Worm (Caenorhabditis elegans) whole organism, L1 larva: Measurements from ENCODE around the gene nhr-63.
A peak's percentile ranks its signal among the peaks of the same experiment; 100 is the strongest.

Source experiments
- C04F5.9 ChIP-seq: sonication (generic microtip); optimal IDR thresholded peaks from 2 replicates; lab custom pipeline; 2016; ENCODE audit warnings: missing genetic modification characterization, missing compliant biosample characterization
- C16A3.4 ChIP-seq: fragments of 150-350 bp; optimal IDR thresholded peaks from 2 replicates; lab custom pipeline; 2014; ENCODE audit warnings: missing biosample characterization, missing genetic modification characterization
- C34B4.2 ChIP-seq: sonication (generic microtip); optimal IDR thresholded peaks from 2 replicates; lab custom pipeline; 2017; ENCODE audit warnings: mild to moderate bottlenecking, missing genetic modification characterization, missing compliant biosample characterization
- F16B12.6 ChIP-seq: fragments of 150-350 bp; optimal IDR thresholded peaks from 2 replicates; lab custom pipeline; 2014; ENCODE audit warnings: missing biosample characterization, missing genetic modification characterization
- aha-1 ChIP-seq: fragments of 150-350 bp; optimal IDR thresholded peaks from 2 replicates; lab custom pipeline; 2014; ENCODE audit warnings: missing biosample characterization, missing genetic modification characterization
- ceh-8 ChIP-seq: fragments of 200-800 bp; sonication (Bioruptor generic); optimal IDR thresholded peaks from 2 replicates; lab custom pipeline; 2018; ENCODE audit warnings: mild to moderate bottlenecking, missing genetic modification characterization, moderate library complexity, missing compliant biosample characterization
- ceh-82 ChIP-seq, 3 experiments: fragments of 150-350 bp in 1 of 3; sonication (generic microtip) in 2 of 3; optimal IDR thresholded peaks; 2 replicates each; lab custom pipeline; 2014 to 2017; ENCODE audit warnings: missing biosample characterization in 3 of 3, missing genetic modification characterization in 3 of 3
- ceh-90 ChIP-seq: sonication (generic microtip); optimal IDR thresholded peaks from 2 replicates; lab custom pipeline; 2016; ENCODE audit warnings: missing genetic modification characterization, missing compliant biosample characterization
- ces-1 ChIP-seq: fragments of 150-350 bp; optimal IDR thresholded peaks from 2 replicates; lab custom pipeline; 2014; ENCODE audit warnings: missing biosample characterization, missing genetic modification reagents, missing genetic modification characterization
- dpl-1 ChIP-seq, 3 experiments: fragments of 150-350 bp in 2 of 3; sonication (generic microtip) in 1 of 3; optimal IDR thresholded peaks; 2 replicates each; lab custom pipeline; 2014 to 2017; ENCODE audit warnings: missing biosample characterization in 3 of 3, missing genetic modification characterization in 3 of 3, missing genetic modification reagents in 3 of 3
- efl-1 ChIP-seq, 4 experiments: fragments of 150-350 bp; optimal IDR thresholded peaks in 3 of 4; peaks in 1 of 4; 1 replicate in 1 of 4; 2 replicates in 3 of 4; lab custom pipeline; 2014; ENCODE audit warnings: missing biosample characterization in 2 of 4, missing genetic modification characterization in 2 of 4, missing genetic modification reagents in 2 of 4
- efl-3 ChIP-seq: fragments of 200-800 bp; sonication (Bioruptor generic); optimal IDR thresholded peaks from 2 replicates; lab custom pipeline; 2018; ENCODE audit warnings: mild to moderate bottlenecking, missing genetic modification characterization, missing compliant biosample characterization
- egl-13 ChIP-seq: sonication (generic microtip); optimal IDR thresholded peaks from 2 replicates; lab custom pipeline; 2016; ENCODE audit warnings: missing genotype, missing genetic modification reagents, missing genetic modification characterization, missing compliant biosample characterization
- egl-27 ChIP-seq, 2 experiments: fragments of 150-350 bp in 1 of 2; sonication (generic microtip); optimal IDR thresholded peaks; 3 replicates each; lab custom pipeline; 2017 to 2018; ENCODE audit warnings: missing biosample characterization in 2 of 2, missing genetic modification characterization in 2 of 2, missing genetic modification reagents in 2 of 2
- elt-2 ChIP-seq: sonication (generic microtip); optimal IDR thresholded peaks from 2 replicates; lab custom pipeline; 2016; ENCODE audit warnings: missing genetic modification characterization, mild to moderate bottlenecking, inconsistent platforms, missing compliant biosample characterization, missing genetic modification reagents
- elt-3 ChIP-seq, 6 experiments: fragments of 150-350 bp in 1 of 6; sonication (generic microtip); optimal IDR thresholded peaks; 2 replicates each; lab custom pipeline; 2017 to 2018; ENCODE audit warnings: missing biosample characterization in 6 of 6, missing genetic modification characterization in 6 of 6, inconsistent platforms in 1 of 6
- ets-5 ChIP-seq: fragments of 200-800 bp; sonication (Bioruptor generic); IDR thresholded peaks from 2 replicates; pipeline ENCODE4 v1.3.6; 2022; ENCODE audit warnings: missing genetic modification characterization, missing compliant biosample characterization
- fkh-10 ChIP-seq: sonication (generic microtip); optimal IDR thresholded peaks from 2 replicates; lab custom pipeline; 2017; ENCODE audit warnings: missing biosample characterization, missing genetic modification reagents, missing genetic modification characterization
- fkh-8 ChIP-seq: sonication (generic microtip); optimal IDR thresholded peaks from 2 replicates; lab custom pipeline; 2016; ENCODE audit warnings: mild to moderate bottlenecking, missing genetic modification characterization, missing compliant biosample characterization
- fos-1 ChIP-seq: fragments of 150-350 bp; optimal IDR thresholded peaks from 2 replicates; lab custom pipeline; 2014; ENCODE audit warnings: missing biosample characterization, missing genetic modification characterization
- hlh-4 ChIP-seq: sonication (generic microtip); optimal IDR thresholded peaks from 2 replicates; lab custom pipeline; 2016; ENCODE audit warnings: mild to moderate bottlenecking, missing genetic modification characterization, missing compliant biosample characterization
- hpl-2 ChIP-seq: fragments of 150-350 bp; optimal IDR thresholded peaks from 2 replicates; lab custom pipeline; 2014; ENCODE audit warnings: missing biosample characterization, missing genetic modification reagents, missing genetic modification characterization
- irx-1 ChIP-seq: sonication (generic microtip); optimal IDR thresholded peaks from 2 replicates; lab custom pipeline; 2016; ENCODE audit warnings: missing genetic modification characterization, missing compliant biosample characterization
- lin-13 ChIP-seq: fragments of 150-350 bp; optimal IDR thresholded peaks from 2 replicates; lab custom pipeline; 2014; ENCODE audit warnings: missing biosample characterization, missing genetic modification reagents, missing genetic modification characterization
- lin-15B ChIP-seq: fragments of 150-350 bp; sonication (generic microtip); optimal IDR thresholded peaks from 3 replicates; lab custom pipeline; 2014; ENCODE audit warnings: missing biosample characterization, missing genetic modification characterization
- lin-35 ChIP-seq, 2 experiments: fragments of 150-350 bp; optimal IDR thresholded peaks; 2 replicates each; lab custom pipeline; 2014; ENCODE audit warnings: missing biosample characterization in 2 of 2, missing genetic modification characterization in 2 of 2, missing genetic modification reagents in 2 of 2
- lir-3 ChIP-seq: sonication (generic microtip); optimal IDR thresholded peaks from 2 replicates; lab custom pipeline; 2016; ENCODE audit warnings: mild to moderate bottlenecking, missing genetic modification characterization, moderate library complexity, missing compliant biosample characterization; ENCODE audit not compliant: poor library complexity
- mdl-1 ChIP-seq, 2 experiments: fragments of 150-350 bp; optimal IDR thresholded peaks; 2 replicates each; lab custom pipeline; 2014 to 2017; ENCODE audit warnings: missing biosample characterization in 2 of 2, missing genetic modification characterization in 2 of 2, inconsistent platforms in 1 of 2
- mef-2 ChIP-seq: fragments of 150-350 bp; optimal IDR thresholded peaks from 2 replicates; lab custom pipeline; 2014; ENCODE audit warnings: missing biosample characterization, missing genetic modification characterization
- mep-1 ChIP-seq: fragments of 150-350 bp; optimal IDR thresholded peaks from 2 replicates; lab custom pipeline; 2014; ENCODE audit warnings: missing biosample characterization, missing genetic modification characterization
- nhr-11 ChIP-seq: fragments of 150-350 bp; optimal IDR thresholded peaks from 2 replicates; lab custom pipeline; 2014; ENCODE audit warnings: missing biosample characterization, missing genetic modification characterization
- nhr-20 ChIP-seq: sonication (generic microtip); optimal IDR thresholded peaks from 2 replicates; lab custom pipeline; 2016; ENCODE audit warnings: mild to moderate bottlenecking, missing genetic modification characterization, missing compliant biosample characterization
- nhr-28 ChIP-seq: fragments of 150-350 bp; optimal IDR thresholded peaks from 2 replicates; lab custom pipeline; 2014; ENCODE audit warnings: missing biosample characterization, missing genetic modification characterization
- nhr-71 ChIP-seq: sonication (generic microtip); optimal IDR thresholded peaks from 2 replicates; lab custom pipeline; 2016; ENCODE audit warnings: mild to moderate bottlenecking, missing genetic modification characterization, moderate library complexity, missing compliant biosample characterization
- pax-3 ChIP-seq: fragments of 200-800 bp; sonication (Bioruptor generic); optimal IDR thresholded peaks from 2 replicates; lab custom pipeline; 2018; ENCODE audit warnings: mild to moderate bottlenecking, missing genetic modification characterization, moderate library complexity, missing compliant biosample characterization
- rnt-1 ChIP-seq: sonication (generic microtip); optimal IDR thresholded peaks from 2 replicates; lab custom pipeline; 2016; ENCODE audit warnings: mild to moderate bottlenecking, missing genetic modification characterization, moderate library complexity, missing compliant biosample characterization
- skn-1 ChIP-seq: fragments of 150-350 bp; optimal IDR thresholded peaks from 2 replicates; lab custom pipeline; 2014; ENCODE audit warnings: missing biosample characterization, missing genetic modification characterization
- snpc-4 ChIP-seq: fragments of 150-350 bp; optimal IDR thresholded peaks from 2 replicates; lab custom pipeline; 2014; ENCODE audit warnings: missing biosample characterization, missing genetic modification characterization
- sox-4 ChIP-seq: sonication (generic microtip); optimal IDR thresholded peaks from 2 replicates; lab custom pipeline; 2016; ENCODE audit warnings: missing genetic modification characterization, missing compliant biosample characterization
- sptf-1 ChIP-seq: fragments of 150-350 bp; optimal IDR thresholded peaks from 2 replicates; lab custom pipeline; 2014; ENCODE audit warnings: missing biosample characterization, missing genetic modification characterization
- tbx-2 ChIP-seq: sonication (generic microtip); optimal IDR thresholded peaks from 2 replicates; lab custom pipeline; 2016; ENCODE audit warnings: missing genetic modification characterization, missing compliant biosample characterization
- tlp-1 ChIP-seq: fragments of 150-350 bp; optimal IDR thresholded peaks from 2 replicates; lab custom pipeline; 2014; ENCODE audit warnings: missing biosample characterization, missing genetic modification characterization
- unc-130 ChIP-seq: fragments of 150-350 bp; optimal IDR thresholded peaks from 2 replicates; lab custom pipeline; 2017; ENCODE audit warnings: missing biosample characterization, missing genetic modification characterization, inconsistent platforms
- unc-30 ChIP-seq: sonication (generic microtip); optimal IDR thresholded peaks from 2 replicates; lab custom pipeline; 2017; ENCODE audit warnings: missing biosample characterization, missing genetic modification characterization
- unc-62 ChIP-seq: fragments of 150-350 bp; optimal IDR thresholded peaks from 2 replicates; lab custom pipeline; 2014; ENCODE audit warnings: missing biosample characterization, missing genetic modification reagents, missing genetic modification characterization
- unc-86 ChIP-seq: sonication (generic microtip); optimal IDR thresholded peaks from 2 replicates; lab custom pipeline; 2016; ENCODE audit warnings: missing genetic modification characterization, missing compliant biosample characterization
- unc-98 ChIP-seq: fragments of 200-800 bp; sonication (Bioruptor generic); IDR thresholded peaks from 2 replicates; pipeline ENCODE4 v1.3.6; 2022; ENCODE audit warnings: missing genetic modification characterization, missing compliant biosample characterization
- vab-15 ChIP-seq: sonication (generic microtip); optimal IDR thresholded peaks from 2 replicates; lab custom pipeline; 2017; ENCODE audit warnings: missing genotype, mild to moderate bottlenecking, missing genetic modification characterization, missing compliant biosample characterization
- xbp-1 ChIP-seq: sonication (generic microtip); optimal IDR thresholded peaks from 2 replicates; lab custom pipeline; 2016; ENCODE audit warnings: missing genetic modification characterization, missing compliant biosample characterization
- zag-1 ChIP-seq: fragments of 150-350 bp; optimal IDR thresholded peaks from 2 replicates; lab custom pipeline; 2014; ENCODE audit warnings: missing biosample characterization, missing genetic modification characterization
- zip-4 ChIP-seq: fragments of 200-800 bp; sonication (Bioruptor generic); optimal IDR thresholded peaks from 2 replicates; lab custom pipeline; 2018; ENCODE audit warnings: mild to moderate bottlenecking, missing genetic modification characterization, moderate library complexity, missing compliant biosample characterization
- ztf-11 ChIP-seq, 2 experiments: sonication (generic microtip); optimal IDR thresholded peaks; 2 replicates each; lab custom pipeline; 2016 to 2017; ENCODE audit warnings: missing genetic modification characterization in 2 of 2, missing biosample characterization in 1 of 2, missing compliant biosample characterization in 1 of 2
- ztf-4 ChIP-seq: fragments of 150-350 bp; optimal IDR thresholded peaks from 2 replicates; lab custom pipeline; 2014; ENCODE audit warnings: missing biosample characterization, missing genetic modification characterization

The nhr-63 gene

ce11 chrV:16000433-16000832, 2.0 kb upstream of the nhr-63 start, which contains the start of gene nhr-50 (continued):
- TF ChIP-seq ets-5 = no peak
- peak; percentile 83 for TF ChIP-seq elt-2
- peak in 2 of 3 experiments; percentile 16 to 49 for TF ChIP-seq ceh-82 (tag; optimal IDR thresholded peaks at IDR 0.05; lab: Kevin White, UChicago)
- no peak for TF ChIP-seq hpl-2 (GFP tag; lab: Kevin White, UChicago)
- TF ChIP-seq ztf-4 (tag; lab: Kevin White, UChicago) = no peak
- peak; percentile 28 to 36 for TF ChIP-seq efl-1 (optimal IDR thresholded peaks at IDR 0.05; lab: Kevin White, UChicago)
- peak; percentile 15 to 95 for TF ChIP-seq efl-1 (GFP tag; optimal IDR thresholded peaks at IDR 0.05 in 1 of 2; lab: Kevin White, UChicago)
- no peak for TF ChIP-seq lin-15B (tag; lab: Kevin White, UChicago)
- TF ChIP-seq zag-1 (tag; lab: Kevin White, UChicago) = no peak
- peak in 1 of 6 experiments; percentile 21 for TF ChIP-seq elt-3 (tag; optimal IDR thresholded peaks at IDR 0.05; lab: Kevin White, UChicago)
- peak; percentile 13 to 27 for TF ChIP-seq lin-35 (GFP tag; optimal IDR thresholded peaks at IDR 0.05; lab: Kevin White, UChicago)
- no peak for TF ChIP-seq egl-13 (tag; lab: Kevin White, UChicago)
- no peak for TF ChIP-seq vab-15
- peak; percentile 88 for TF ChIP-seq fkh-8 (tag; lab: Kevin White, UChicago)
- TF ChIP-seq unc-98 (GFP tag; lab: Robert Waterston, UW) = no peak
- no peak for TF ChIP-seq F16B12.6 (tag; lab: Kevin White, UChicago)
- TF ChIP-seq lin-13 (GFP tag; lab: Kevin White, UChicago) = no peak
- no peak for TF ChIP-seq C34B4.2 (tag; lab: Kevin White, UChicago)
- no peak for TF ChIP-seq irx-1
- TF ChIP-seq xbp-1 (tag; lab: Kevin White, UChicago) = peak; percentile 17
- peak; percentile 69 for TF ChIP-seq skn-1 (tag; lab: Kevin White, UChicago)
- TF ChIP-seq mep-1 = peak; percentile 25
- no peak for TF ChIP-seq unc-130
- peak; percentile 7 for TF ChIP-seq sox-4 (tag; lab: Kevin White, UChicago)
- TF ChIP-seq ces-1 (GFP tag; lab: Kevin White, UChicago) = no peak
- peak; percentile 80 for TF ChIP-seq hlh-4 (tag; lab: Kevin White, UChicago)
- peak in 1 of 2 experiments; percentile 53 for TF ChIP-seq mdl-1 (tag; optimal IDR thresholded peaks at IDR 0.05; lab: Kevin White, UChicago)
- TF ChIP-seq fos-1 = peak; percentile 91
- TF ChIP-seq dpl-1 (GFP tag; optimal IDR thresholded peaks at IDR 0.05; lab: Kevin White, UChicago) = peak in 1 of 3 experiments; percentile 30
- no peak for TF ChIP-seq mef-2
- peak; percentile 38 for TF ChIP-seq ceh-8 (GFP tag; lab: Kevin White, UChicago)
- TF ChIP-seq lir-3 (tag; lab: Kevin White, UChicago) = no peak
- TF ChIP-seq tbx-2 = peak; percentile 11
- no peak for TF ChIP-seq sptf-1 (tag; lab: Kevin White, UChicago)
- TF ChIP-seq egl-27 (tag; optimal IDR thresholded peaks at IDR 0.05; lab: Kevin White, UChicago) = peak in 1 of 2 experiments; percentile 26
- peak; percentile 81 for TF ChIP-seq nhr-71 (tag; lab: Kevin White, UChicago)
- no peak for TF ChIP-seq unc-62
- peak; percentile 70 for TF ChIP-seq nhr-20 (tag; lab: Kevin White, UChicago)
- no peak for TF ChIP-seq aha-1 (tag; lab: Kevin White, UChicago)
- TF ChIP-seq ceh-90 (tag; lab: Kevin White, UChicago) = no peak
- no peak for TF ChIP-seq unc-30 (tag; lab: Kevin White, UChicago)
- TF ChIP-seq zip-4 (GFP tag; lab: Kevin White, UChicago) = no peak
- peak; percentile 5 for TF ChIP-seq snpc-4 (tag; lab: Kevin White, UChicago)
- TF ChIP-seq nhr-28 (tag; lab: Kevin White, UChicago) = no peak
- no peak for TF ChIP-seq C16A3.4 (tag; lab: Kevin White, UChicago)
- no peak for TF ChIP-seq nhr-11 (tag; lab: Kevin White, UChicago)
- no peak for TF ChIP-seq efl-3 (GFP tag; lab: Kevin White, UChicago)
- no peak for TF ChIP-seq ztf-11 (tag; optimal IDR thresholded peaks at IDR 0.05; lab: Kevin White, UChicago)
- TF ChIP-seq tlp-1 = no peak
- TF ChIP-seq pax-3 (tag; lab: Kevin White, UChicago) = peak; percentile 36
- TF ChIP-seq rnt-1 (tag; lab: Kevin White, UChicago) = peak; percentile 10
- no peak for TF ChIP-seq fkh-10
- no peak for TF ChIP-seq unc-86 (tag; lab: Kevin White, UChicago)
- TF ChIP-seq C04F5.9 (tag; lab: Kevin White, UChicago) = no peak
